Worm (Caenorhabditis elegans): ENCODE results near the gene Y38F2AL.12.

Gene Y38F2AL.12

ce11 chrIV:2316273-2316672 is at the start of gene Y38F2AL.12:
Gene Y38F2AL.12, plus strand, starts transcription at chrIV:2316573.
- no peak for TF ChIP-seq Y67H2A.10 (GFP tag; conservative IDR thresholded peaks at IDR 0.05)
- no peak for TF ChIP-seq lsl-1 (GFP tag; optimal IDR thresholded peaks at IDR 0.05)
- no peak for TF ChIP-seq F52B5.7 (tag; optimal IDR thresholded peaks at IDR 0.05)
- no peak for TF ChIP-seq hlh-26 (GFP tag; conservative IDR thresholded peaks at IDR 0.05)
- no peak for TF ChIP-seq F49E8.2 (tag; optimal IDR thresholded peaks at IDR 0.05; ENCODE audit: insufficient read depth)
- no peak for TF ChIP-seq ccch-3 (GFP tag; optimal IDR thresholded peaks at IDR 0.05)
- no peak for TF ChIP-seq lir-1 (GFP tag; conservative IDR thresholded peaks at IDR 0.05)
- no peak for TF ChIP-seq ztf-28 (GFP tag; IDR thresholded peaks at IDR 0.05)
- no peak for TF ChIP-seq aptf-3 (GFP tag; IDR thresholded peaks at IDR 0.05)
- TF ChIP-seq ama-1 (optimal IDR thresholded peaks at IDR 0.05): no peak
- no peak for TF ChIP-seq ama-1 (GFP tag; optimal IDR thresholded peaks at IDR 0.05)
- TF ChIP-seq sea-2 (GFP tag; IDR thresholded peaks at IDR 0.05): no peak
- no peak for TF ChIP-seq ceh-79 (tag; optimal IDR thresholded peaks at IDR 0.05)

ce11 chrIV:2275545-2275944 is 40.8 kb upstream of the Y38F2AL.12 start, which contains the start of gene M70.5:
Gene M70.5, minus strand, starts transcription at chrIV:2275622.
- TF ChIP-seq lin-54 (GFP tag; optimal IDR thresholded peaks at IDR 0.05) (peak; percentile 61), mcd-1 (GFP tag; IDR thresholded peaks at IDR 0.05) (peak; percentile 53; the same call in 1 of the 2 replicates), F33H1.4 (GFP tag; IDR thresholded peaks at IDR 0.05) (peak; percentile 62)

ce11 chrIV:2276543-2276942 is 39.8 kb upstream of the Y38F2AL.12 start:
- peak; percentile 17; the same call in 1 of the 2 replicates for TF ChIP-seq madf-8 (GFP tag; conservative IDR thresholded peaks at IDR 0.05)
- TF ChIP-seq lsl-1 (GFP tag; optimal IDR thresholded peaks at IDR 0.05): peak; percentile 58
- peak; percentile 67 for TF ChIP-seq madf-6 (GFP tag; IDR thresholded peaks at IDR 0.05)
- TF ChIP-seq mcd-1 (GFP tag; IDR thresholded peaks at IDR 0.05): peak; percentile 33; the same call in 1 of the 2 replicates
- peak; percentile 68 for TF ChIP-seq xnd-1 (tag; optimal IDR thresholded peaks at IDR 0.05)

- TF ChIP-seq let-607 (tag; optimal IDR thresholded peaks at IDR 0.05): peak in 1 of 2 experiments; percentile 3
- TF ChIP-seq aptf-3 (GFP tag; IDR thresholded peaks at IDR 0.05): no peak
- peak; percentile 17 for TF ChIP-seq atf-7 (tag; optimal IDR thresholded peaks at IDR 0.05)
- TF ChIP-seq nfyb-1 (GFP tag; IDR thresholded peaks at IDR 0.05): 0 out of 2 replicates have a peak, but pooled peaks have one; percentile 11
- peak; percentile 41; the same call in 1 of the 2 replicates for TF ChIP-seq egrh-3 (GFP tag; IDR thresholded peaks at IDR 0.05)
- TF ChIP-seq hmg-1.2 (GFP tag; IDR thresholded peaks at IDR 0.05): no peak
- peak; percentile 51 for TF ChIP-seq ztf-26 (tag; optimal IDR thresholded peaks at IDR 0.05)
- TF ChIP-seq nhr-80 (tag; optimal IDR thresholded peaks at IDR 0.05): peak; percentile 86
- TF ChIP-seq akir-1 (GFP tag; optimal IDR thresholded peaks at IDR 0.05): no peak
- peak; percentile 46 for TF ChIP-seq lin-40 (tag; optimal IDR thresholded peaks at IDR 0.05)
- TF ChIP-seq Y53G8AR.9 (GFP tag; conservative IDR thresholded peaks at IDR 0.05): no peak
- no peak for TF ChIP-seq F10E7.11 (tag; optimal IDR thresholded peaks at IDR 0.05)
- no peak for TF ChIP-seq cebp-1 (GFP tag; IDR thresholded peaks at IDR 0.05)
- TF ChIP-seq cebp-1 (tag; optimal IDR thresholded peaks at IDR 0.05): peak; percentile 38
- 0 out of 2 replicates have a peak, but pooled peaks have one; percentile 26 for TF ChIP-seq F33H1.4 (GFP tag; IDR thresholded peaks at IDR 0.05)
- TF ChIP-seq tbp1 (GFP tag; optimal IDR thresholded peaks at IDR 0.05): peak; percentile 30
- TF ChIP-seq dox-1 (GFP tag; IDR thresholded peaks at IDR 0.05): 0 out of 2 replicates have a peak, but pooled peaks have one; percentile 36
- TF ChIP-seq ama-1 (optimal IDR thresholded peaks at IDR 0.05): peak; percentile 65
- TF ChIP-seq ama-1 (GFP tag; optimal IDR thresholded peaks at IDR 0.05): no peak
Observed at ce11 chrIV:2281353-2281976, 34.9 kb upstream of the Y38F2AL.12 start.

Data from whole organism, young adult.